Worm (Caenorhabditis elegans) whole organism, L3 larva: Measurements from ENCODE around the gene hpd-1.

Experiments used
- ZK546.5 ChIP-seq: sonication (generic microtip); optimal IDR thresholded peaks from 2 replicates; lab custom pipeline; 2017; ENCODE audit warnings: missing biosample characterization, missing genetic modification characterization
- ama-1 ChIP-seq: fragments of 150-350 bp; optimal IDR thresholded peaks from 2 replicates; lab custom pipeline; 2018
- ceh-28 ChIP-seq: fragments of 150-350 bp; optimal IDR thresholded peaks from 2 replicates; lab custom pipeline; 2014; ENCODE audit warnings: missing biosample characterization, missing genetic modification reagents, missing genetic modification characterization
- daf-12 ChIP-seq: fragments of 150-350 bp; optimal IDR thresholded peaks from 2 replicates; lab custom pipeline; 2014; ENCODE audit warnings: missing biosample characterization, missing genetic modification reagents, missing genetic modification characterization
- egl-27 ChIP-seq: sonication (generic microtip); optimal IDR thresholded peaks from 4 replicates; lab custom pipeline; 2017; ENCODE audit warnings: missing biosample characterization, missing genetic modification reagents, missing genetic modification characterization
- egl-5 ChIP-seq: fragments of 150-350 bp; optimal IDR thresholded peaks from 2 replicates; lab custom pipeline; 2017; ENCODE audit warnings: missing biosample characterization, missing genetic modification reagents, missing genetic modification characterization, inconsistent platforms
- elt-1 ChIP-seq: fragments of 150-350 bp; optimal IDR thresholded peaks from 2 replicates; lab custom pipeline; 2014; ENCODE audit warnings: missing biosample characterization, missing genetic modification characterization
- elt-2 ChIP-seq: sonication (generic microtip); optimal IDR thresholded peaks from 2 replicates; lab custom pipeline; 2016; ENCODE audit warnings: missing genetic modification reagents, mild to moderate bottlenecking, missing genetic modification characterization, missing compliant biosample characterization
- elt-3 ChIP-seq, 3 experiments: fragments of 150-350 bp in 1 of 3; sonication (generic microtip) in 2 of 3; optimal IDR thresholded peaks; 2 replicates in 2 of 3; 4 replicates in 1 of 3; lab custom pipeline; 2014 to 2017; ENCODE audit warnings: missing biosample characterization in 3 of 3, missing genetic modification characterization in 3 of 3
- fkh-10 ChIP-seq: sonication (generic microtip); optimal IDR thresholded peaks from 2 replicates; lab custom pipeline; 2017; ENCODE audit warnings: missing biosample characterization, missing genetic modification reagents, missing genetic modification characterization
- fkh-2 ChIP-seq: fragments of 150-350 bp; optimal IDR thresholded peaks from 2 replicates; lab custom pipeline; 2014; ENCODE audit warnings: missing biosample characterization, missing genetic modification reagents, missing genetic modification characterization
- fos-1 ChIP-seq: fragments of 150-350 bp; optimal IDR thresholded peaks from 2 replicates; lab custom pipeline; 2014; ENCODE audit warnings: missing biosample characterization, missing genetic modification characterization
- hmg-11 ChIP-seq: sonication (generic microtip); optimal IDR thresholded peaks from 2 replicates; lab custom pipeline; 2016; ENCODE audit warnings: missing genetic modification characterization, missing compliant biosample characterization
- jun-1 ChIP-seq: fragments of 150-350 bp; optimal IDR thresholded peaks from 2 replicates; lab custom pipeline; 2014; ENCODE audit warnings: missing biosample characterization, missing genetic modification reagents, missing genetic modification characterization
- lin-39 ChIP-seq: fragments of 150-350 bp; optimal IDR thresholded peaks from 2 replicates; lab custom pipeline; 2018; ENCODE audit warnings: missing biosample characterization, missing genetic modification reagents, missing genetic modification characterization
- mdl-1 ChIP-seq: fragments of 150-350 bp; optimal IDR thresholded peaks from 2 replicates; lab custom pipeline; 2014; ENCODE audit warnings: missing biosample characterization, missing genetic modification characterization
- nfya-1 ChIP-seq: sonication (generic microtip); optimal IDR thresholded peaks from 2 replicates; lab custom pipeline; 2017; ENCODE audit warnings: missing genetic modification characterization, mild to moderate bottlenecking, missing compliant biosample characterization, antibody characterized with exemption, moderate library complexity; ENCODE audit not compliant: insufficient read depth
- nhr-23 ChIP-seq: fragments of 150-350 bp; optimal IDR thresholded peaks from 2 replicates; lab custom pipeline; 2014; ENCODE audit warnings: missing biosample characterization, missing genetic modification reagents, missing genetic modification characterization
- nhr-237 ChIP-seq: fragments of 150-350 bp; optimal IDR thresholded peaks from 2 replicates; lab custom pipeline; 2014; ENCODE audit warnings: missing biosample characterization, missing genetic modification characterization
- nhr-25 ChIP-seq: sonication (generic microtip); optimal IDR thresholded peaks from 2 replicates; lab custom pipeline; 2017; ENCODE audit warnings: missing biosample characterization, missing genetic modification characterization
- nhr-28 ChIP-seq: fragments of 150-350 bp; optimal IDR thresholded peaks from 2 replicates; lab custom pipeline; 2014; ENCODE audit warnings: missing biosample characterization, missing genetic modification characterization
- nhr-43 ChIP-seq: sonication (generic microtip); optimal IDR thresholded peaks from 2 replicates; lab custom pipeline; 2016; ENCODE audit warnings: mild to moderate bottlenecking, missing genetic modification characterization, missing compliant biosample characterization; ENCODE audit not compliant: poor library complexity, severe bottlenecking
- nhr-67 ChIP-seq: fragments of 150-350 bp; optimal IDR thresholded peaks from 2 replicates; lab custom pipeline; 2014; ENCODE audit warnings: missing biosample characterization, missing genetic modification characterization
- nhr-76 ChIP-seq: fragments of 150-350 bp; sonication (generic microtip); optimal IDR thresholded peaks from 5 replicates; lab custom pipeline; 2014; ENCODE audit warnings: missing biosample characterization, missing genetic modification characterization
- pha-4 ChIP-seq: fragments of 150-350 bp; optimal IDR thresholded peaks from 2 replicates; lab custom pipeline; 2014; ENCODE audit warnings: missing biosample characterization, missing genetic modification reagents, missing genetic modification characterization
- pqm-1 ChIP-seq: fragments of 150-350 bp; optimal IDR thresholded peaks from 2 replicates; lab custom pipeline; 2017; ENCODE audit warnings: missing biosample characterization, missing genetic modification characterization, inconsistent platforms
- sea-2 ChIP-seq: fragments of 150-350 bp; sonication (generic microtip); optimal IDR thresholded peaks from 4 replicates; lab custom pipeline; 2014; ENCODE audit warnings: missing biosample characterization, missing genetic modification reagents, missing genetic modification characterization
- skn-1 ChIP-seq: fragments of 150-350 bp; optimal IDR thresholded peaks from 2 replicates; lab custom pipeline; 2014; ENCODE audit warnings: missing biosample characterization, missing genetic modification characterization
- snpc-4 ChIP-seq: fragments of 150-350 bp; optimal IDR thresholded peaks from 2 replicates; lab custom pipeline; 2014; ENCODE audit warnings: missing biosample characterization, missing genetic modification characterization
- tbx-2 ChIP-seq: sonication (generic microtip); optimal IDR thresholded peaks from 2 replicates; lab custom pipeline; 2016; ENCODE audit warnings: mild to moderate bottlenecking, missing genetic modification characterization, missing compliant biosample characterization
- unc-39 ChIP-seq: sonication (generic microtip); optimal IDR thresholded peaks from 4 replicates; lab custom pipeline; 2017; ENCODE audit warnings: missing biosample characterization, missing genetic modification characterization
- unc-62 ChIP-seq: fragments of 150-350 bp; sonication (generic microtip); optimal IDR thresholded peaks from 4 replicates; lab custom pipeline; 2014; ENCODE audit warnings: missing biosample characterization, missing genetic modification reagents, missing genetic modification characterization
- zag-1 ChIP-seq: fragments of 150-350 bp; optimal IDR thresholded peaks from 2 replicates; lab custom pipeline; 2014; ENCODE audit warnings: missing biosample characterization, missing genetic modification characterization
- ztf-11 ChIP-seq: fragments of 150-350 bp; optimal IDR thresholded peaks from 2 replicates; lab custom pipeline; 2014; ENCODE audit warnings: missing biosample characterization, missing genetic modification characterization
- ztf-4 ChIP-seq: fragments of 150-350 bp; optimal IDR thresholded peaks from 2 replicates; lab custom pipeline; 2014; ENCODE audit warnings: missing biosample characterization, missing genetic modification characterization

The hpd-1 gene

ce11 chrIII:10569246-10569645 lies 33.9 kb downstream of the hpd-1 start:
- TF ChIP-seq elt-1: no peak
- no peak for TF ChIP-seq nhr-23 (tag; lab: Kevin White, UChicago)
- TF ChIP-seq unc-39: no peak
- TF ChIP-seq nfya-1 (tag; lab: Kevin White, UChicago): peak; percentile 71

ce11 chrIII:10575320-10575719 lies 40.0 kb downstream of the hpd-1 start, which contains the start of gene Y45F3A.4:
Gene Y45F3A.4 (minus strand): TSS chrIII:10575420.
- TF ChIP-seq nhr-67: no peak
- no peak for TF ChIP-seq egl-27 (tag; lab: Kevin White, UChicago)
- TF ChIP-seq mdl-1: no peak
- TF ChIP-seq nhr-23 (tag; lab: Kevin White, UChicago): no peak
- no peak for TF ChIP-seq ceh-28 (tag; lab: Kevin White, UChicago)
- TF ChIP-seq ztf-4: no peak
- no peak for TF ChIP-seq nhr-43
- no peak for TF ChIP-seq daf-12 (tag; lab: Kevin White, UChicago)
- no peak for TF ChIP-seq nhr-28
- TF ChIP-seq nhr-76 (tag; lab: Kevin White, UChicago): no peak
- TF ChIP-seq skn-1: no peak
- TF ChIP-seq pqm-1 (tag; lab: Kevin White, UChicago): no peak
- TF ChIP-seq lin-39 (tag; lab: Kevin White, UChicago): no peak
- TF ChIP-seq elt-2 (tag; lab: Kevin White, UChicago): no peak
- TF ChIP-seq ama-1 (lab: Kevin White, UChicago): no peak
- TF ChIP-seq nhr-237 (tag; lab: Kevin White, UChicago): no peak
- TF ChIP-seq hmg-11 (tag; lab: Kevin White, UChicago): no peak
- no peak for TF ChIP-seq egl-5

ce11 chrIII:10577782-10578181 lies 42.5 kb downstream of the hpd-1 start:
- TF ChIP-seq ZK546.5 (tag; lab: Kevin White, UChicago): no peak
- TF ChIP-seq nhr-25 (tag; lab: Kevin White, UChicago): peak; percentile 49
- TF ChIP-seq, all 47 proteins: peak for 1

ce11 chrIII:10578873-10579272 lies 43.5 kb downstream of the hpd-1 start:
- TF ChIP-seq pha-4 (tag; lab: Kevin White, UChicago) (no peak), elt-3 (tag; optimal IDR thresholded peaks at IDR 0.05; lab: Kevin White, UChicago) (no peak), fos-1 (tag; lab: Kevin White, UChicago) (no peak), tbx-2 (no peak), fkh-2 (tag; lab: Kevin White, UChicago) (no peak), unc-39 (no peak), elt-2 (tag; lab: Kevin White, UChicago) (no peak), pqm-1 (tag; lab: Kevin White, UChicago) (no peak), zag-1 (tag; lab: Kevin White, UChicago) (no peak), egl-27 (tag; lab: Kevin White, UChicago) (no peak), ZK546.5 (tag; lab: Kevin White, UChicago) (no peak), mdl-1 (no peak), sea-2 (GFP tag; lab: Kevin White, UChicago) (no peak), jun-1 (no peak), ztf-11 (tag; lab: Kevin White, UChicago) (no peak), nhr-28 (no peak), elt-1 (no peak), nhr-25 (tag; lab: Kevin White, UChicago) (no peak), fkh-10 (GFP tag; lab: Kevin White, UChicago) (no peak)

ce11 chrIII:10580206-10580605 lies 44.9 kb downstream of the hpd-1 start:
- TF ChIP-seq snpc-4 (tag; lab: Kevin White, UChicago): peak; percentile 24
- TF ChIP-seq unc-62 (GFP tag; lab: Kevin White, UChicago): no peak
